Worm (Caenorhabditis elegans) whole organism, early embryonic: ENCODE measurements around the gene grl-15.

Experiments used
- ama-1 ChIP-seq: fragments of 150-350 bp; optimal IDR thresholded peaks from 2 replicates; lab custom pipeline; 2014
- flt-1 ChIP-seq: fragments of 200-800 bp; sonication (Bioruptor generic); IDR thresholded peaks from 2 replicates; pipeline ENCODE4 v1.3.6; 2022; ENCODE audit warnings: missing genetic modification characterization, missing compliant biosample characterization
- hmbx-1 ChIP-seq: sonication (generic microtip); optimal IDR thresholded peaks from 2 replicates; lab custom pipeline; 2016; ENCODE audit warnings: mild to moderate bottlenecking, missing genetic modification characterization, missing compliant biosample characterization
- sea-1 ChIP-seq: fragments of 200-800 bp; sonication (Bioruptor generic); conservative IDR thresholded peaks from 2 replicates; pipeline ENCODE4 v1.3.6; 2022; ENCODE audit warnings: missing genetic modification characterization, missing compliant biosample characterization

- TF ChIP-seq flt-1 (GFP tag; lab: Robert Waterston, UW) = no peak
- no peak for TF ChIP-seq hmbx-1 (tag; lab: Kevin White, UChicago)
- no peak for TF ChIP-seq ama-1 (lab: Kevin White, UChicago)
- no peak for TF ChIP-seq sea-1
Measured at ce11 chrIII:12195991-12196390, 39.8 kb downstream of the grl-15 start.
